Fruit fly (Drosophila melanogaster) whole organism, adult: ENCODE data around the gene NetA.

ENCODE experiments used
- Hr96 ChIP-seq: fragments of 200-800 bp; sonication (Bioruptor generic); optimal IDR thresholded peaks from 2 replicates; lab custom pipeline; 2016; ENCODE audit warnings: missing biosample characterization, missing genetic modification characterization
- Mnt ChIP-seq: fragments of 200-800 bp; sonication (Bioruptor generic); optimal IDR thresholded peaks from 2 replicates; lab custom pipeline; 2016; ENCODE audit warnings: missing biosample characterization, mild to moderate bottlenecking, missing genetic modification characterization
- cic ChIP-seq: fragments of 200-800 bp; sonication (Bioruptor generic); optimal IDR thresholded peaks from 2 replicates; lab custom pipeline; 2017; ENCODE audit warnings: missing biosample characterization, mild to moderate bottlenecking, missing genetic modification characterization, moderate library complexity
- kay ChIP-seq: fragments of 200-800 bp; sonication (Bioruptor generic); peaks from one replicate; lab custom pipeline; 2016; ENCODE audit warnings: missing biosample characterization, missing genetic modification characterization, borderline replicate concordance

dm6 chrX:14634696-14635095 is 19.0 kb downstream of the NetA start:
- TF ChIP-seq kay (GFP tag; lab: Kevin White, UChicago), result no peak
- no peak for TF ChIP-seq Mnt (GFP tag; lab: Kevin White, UChicago)
- TF ChIP-seq Hr96 (GFP tag; lab: Kevin White, UChicago), result no peak
- TF ChIP-seq cic (GFP tag; lab: Kevin White, UChicago), result no peak
